Worm (Caenorhabditis elegans): ENCODE results near the gene K11H12.4.
A peak's percentile ranks its signal among the peaks of the same experiment; 100 is the strongest.

Gene K11H12.4

ce11 chrIV:661623-662022 is 14.1 kb downstream of the K11H12.4 start:
- TF ChIP-seq elt-3 (tag; optimal IDR thresholded peaks at IDR 0.05): no peak
- TF ChIP-seq dsc-1 (tag; optimal IDR thresholded peaks at IDR 0.05): peak; percentile 61
- peak; percentile 20 for TF ChIP-seq lin-39 (tag; optimal IDR thresholded peaks at IDR 0.05)
- TF ChIP-seq blmp-1 (tag; optimal IDR thresholded peaks at IDR 0.05): peak; percentile 15

ce11 chrIV:659585-659984 is 16.1 kb downstream of the K11H12.4 start:
- TF ChIP-seq nhr-85 (tag) (no peak), ets-5 (GFP tag; IDR thresholded peaks at IDR 0.05) (no peak), alr-1 (tag; optimal IDR thresholded peaks at IDR 0.05; ENCODE audit: borderline replicate concordance) (no peak), aha-1 (tag; optimal IDR thresholded peaks at IDR 0.05) (no peak), snpc-4 (tag; optimal IDR thresholded peaks at IDR 0.05) (no peak), unc-62 (GFP tag; optimal IDR thresholded peaks at IDR 0.05) (no peak), fos-1 (tag; optimal IDR thresholded peaks at IDR 0.05) (no peak), sox-4 (tag; optimal IDR thresholded peaks at IDR 0.05) (no peak), dpl-1 (GFP tag; optimal IDR thresholded peaks at IDR 0.05) (no peak), lir-3 (tag; optimal IDR thresholded peaks at IDR 0.05; ENCODE audit: poor library complexity) (no peak), ceh-88 (GFP tag; IDR thresholded peaks at IDR 0.05) (no peak), elt-2 (tag; optimal IDR thresholded peaks at IDR 0.05) (no peak), irx-1 (tag; optimal IDR thresholded peaks at IDR 0.05) (no peak), nhr-11 (tag; optimal IDR thresholded peaks at IDR 0.05) (no peak), lin-15B (tag; optimal IDR thresholded peaks at IDR 0.05) (no peak), nhr-76 (tag; optimal IDR thresholded peaks at IDR 0.05) (no peak), lsy-2 (tag; optimal IDR thresholded peaks at IDR 0.05) (peak in 1 of 2 experiments; percentile 32), mep-1 (tag; optimal IDR thresholded peaks at IDR 0.05) (no peak), sup-37 (GFP tag; optimal IDR thresholded peaks at IDR 0.05) (no peak), egl-13 (tag; optimal IDR thresholded peaks at IDR 0.05) (peak; percentile 0), hlh-4 (tag; optimal IDR thresholded peaks at IDR 0.05) (no peak), nhr-20 (tag; optimal IDR thresholded peaks at IDR 0.05) (no peak), mdl-1 (tag; optimal IDR thresholded peaks at IDR 0.05) (no peak), lin-14 (GFP tag; optimal IDR thresholded peaks at IDR 0.05) (peak; percentile 64), unc-30 (tag; optimal IDR thresholded peaks at IDR 0.05) (no peak), zip-4 (GFP tag; optimal IDR thresholded peaks at IDR 0.05) (no peak), pqm-1 (tag; optimal IDR thresholded peaks at IDR 0.05) (no peak), nhr-12 (tag; optimal IDR thresholded peaks at IDR 0.05) (no peak), lin-35 (GFP tag; optimal IDR thresholded peaks at IDR 0.05) (no peak), nhr-84 (tag; optimal IDR thresholded peaks at IDR 0.05) (no peak), xbp-1 (tag; optimal IDR thresholded peaks at IDR 0.05) (no peak), ztf-11 (tag; optimal IDR thresholded peaks at IDR 0.05) (no peak), fkh-10 (GFP tag; optimal IDR thresholded peaks at IDR 0.05) (peak; percentile 7), ces-1 (GFP tag; optimal IDR thresholded peaks at IDR 0.05) (no peak), nhr-237 (tag; optimal IDR thresholded peaks at IDR 0.05) (no peak), tlp-1 (tag; optimal IDR thresholded peaks at IDR 0.05) (no peak), ztf-4 (tag; optimal IDR thresholded peaks at IDR 0.05) (no peak), F16B12.6 (tag; optimal IDR thresholded peaks at IDR 0.05) (no peak), Y116A8C.19 (tag; optimal IDR thresholded peaks at IDR 0.05; ENCODE audit: borderline replicate concordance) (no peak), snu-23 (GFP tag; optimal IDR thresholded peaks at IDR 0.05) (peak; percentile 4), sptf-1 (tag; optimal IDR thresholded peaks at IDR 0.05) (no peak), ceh-82 (tag; optimal IDR thresholded peaks at IDR 0.05) (peak in 1 of 3 experiments; percentile 42), unc-130 (tag; optimal IDR thresholded peaks at IDR 0.05) (no peak), pag-3 (tag; optimal IDR thresholded peaks at IDR 0.05; ENCODE audit: borderline replicate concordance, insufficient read depth) (no peak), skn-1 (tag; optimal IDR thresholded peaks at IDR 0.05) (no peak), nhr-47 (tag; optimal IDR thresholded peaks at IDR 0.05) (peak; percentile 42), mef-2 (tag; optimal IDR thresholded peaks at IDR 0.05) (no peak), lin-39 (tag; optimal IDR thresholded peaks at IDR 0.05) (no peak), dsc-1 (tag; optimal IDR thresholded peaks at IDR 0.05) (peak; percentile 33), ceh-90 (tag; optimal IDR thresholded peaks at IDR 0.05) (no peak)
